Fruit fly (Drosophila melanogaster) whole organism, embryonic: Measurements from ENCODE around the gene CG13117.

Experiments used
- Atf6 ChIP-seq: fragments of 200-800 bp; sonication (Bioruptor generic); IDR thresholded peaks from 2 replicates; pipeline ENCODE4 v1.3.6; 2022; ENCODE audit warnings: missing biosample characterization, missing genetic modification characterization
- Bteb2 ChIP-seq: fragments of 200-800 bp; sonication (Bioruptor generic); optimal IDR thresholded peaks from 2 replicates; lab custom pipeline; 2016; ENCODE audit warnings: missing biosample characterization, missing genetic modification characterization
- CG10267 ChIP-seq: fragments of 200-800 bp; sonication (Bioruptor generic); optimal IDR thresholded peaks from 2 replicates; lab custom pipeline; 2018; ENCODE audit warnings: missing biosample characterization, mild to moderate bottlenecking, missing genetic modification characterization, moderate library complexity
- CG11093 ChIP-seq: fragments of 200-800 bp; sonication (Bioruptor generic); IDR thresholded peaks from 3 replicates; pipeline ENCODE4 v1.3.6; 2022; ENCODE audit warnings: missing biosample characterization, missing genetic modification characterization
- CG11695 ChIP-seq: fragments of 200-800 bp; sonication (Bioruptor generic); IDR thresholded peaks from 3 replicates; pipeline ENCODE4 v1.3.6; 2022; ENCODE audit warnings: missing biosample characterization, missing genetic modification characterization
- CG13296 ChIP-seq: fragments of 200-800 bp; sonication (Bioruptor generic); optimal IDR thresholded peaks from 3 replicates; lab custom pipeline; 2018; ENCODE audit warnings: missing biosample characterization, mild to moderate bottlenecking, missing genetic modification characterization
- CG13624 ChIP-seq: fragments of 200-800 bp; sonication (Bioruptor generic); optimal IDR thresholded peaks from 2 replicates; lab custom pipeline; 2016; ENCODE audit warnings: missing biosample characterization, missing genetic modification characterization
- CG13894 ChIP-seq: fragments of 200-800 bp; sonication (Bioruptor generic); optimal IDR thresholded peaks from 3 replicates; lab custom pipeline; 2018; ENCODE audit warnings: missing biosample characterization, mild to moderate bottlenecking, missing genetic modification characterization, moderate library complexity
- CG15696 ChIP-seq: fragments of 200-800 bp; sonication (Bioruptor generic); optimal IDR thresholded peaks from 2 replicates; lab custom pipeline; 2019; ENCODE audit warnings: missing biosample characterization, mild to moderate bottlenecking, missing genetic modification characterization, moderate library complexity
- CG17328 ChIP-seq: fragments of 200-800 bp; sonication (Bioruptor generic); IDR thresholded peaks from 2 replicates; pipeline ENCODE4 v1.3.6; 2022; ENCODE audit warnings: missing biosample characterization, missing genetic modification characterization
- CG18764 ChIP-seq: fragments of 200-800 bp; sonication (Bioruptor generic); optimal IDR thresholded peaks from 3 replicates; lab custom pipeline; 2016; ENCODE audit warnings: missing biosample characterization, missing genetic modification characterization
- CG2889 ChIP-seq: fragments of 200-800 bp; sonication (Bioruptor generic); IDR thresholded peaks from 3 replicates; pipeline ENCODE4 v1.3.6; 2022; ENCODE audit warnings: missing biosample characterization, missing genetic modification characterization
- CG30020 ChIP-seq: fragments of 200-800 bp; optimal IDR thresholded peaks from 2 replicates; lab custom pipeline; 2019; ENCODE audit warnings: missing biosample characterization, mild to moderate bottlenecking, missing genetic modification characterization, moderate library complexity
- CG3407 ChIP-seq: fragments of 200-800 bp; sonication (Bioruptor generic); optimal IDR thresholded peaks from 2 replicates; lab custom pipeline; 2018; ENCODE audit warnings: missing biosample characterization, mild to moderate bottlenecking, missing genetic modification characterization
- CG43689 ChIP-seq: fragments of 200-800 bp; sonication (Bioruptor generic); IDR thresholded peaks from 2 replicates; pipeline ENCODE4 v1.3.6; 2022; ENCODE audit warnings: missing biosample characterization, missing genetic modification characterization
- CG6254 ChIP-seq: fragments of 200-800 bp; sonication (Bioruptor generic); optimal IDR thresholded peaks from 3 replicates; lab custom pipeline; 2017; ENCODE audit warnings: mild to moderate bottlenecking, missing biosample characterization, missing genetic modification reagents, missing genetic modification characterization
- CG6683 ChIP-seq: fragments of 200-800 bp; sonication (Bioruptor generic); optimal IDR thresholded peaks from 2 replicates; lab custom pipeline; 2017; ENCODE audit warnings: missing biosample characterization, mild to moderate bottlenecking, missing genetic modification characterization, missing genetic modification reagents
- CG7271 ChIP-seq: fragments of 200-800 bp; sonication (Bioruptor generic); optimal IDR thresholded peaks from 2 replicates; lab custom pipeline; 2018; ENCODE audit warnings: missing biosample characterization, mild to moderate bottlenecking, missing genetic modification characterization, moderate library complexity
- CG7786 ChIP-seq: fragments of 200-800 bp; sonication (Bioruptor generic); optimal IDR thresholded peaks from 2 replicates; lab custom pipeline; 2016; ENCODE audit warnings: missing biosample characterization, missing genetic modification characterization
- CG7987 ChIP-seq: fragments of 200-800 bp; sonication (Bioruptor generic); optimal IDR thresholded peaks from 2 replicates; lab custom pipeline; 2018; ENCODE audit warnings: missing biosample characterization, mild to moderate bottlenecking, missing genetic modification characterization, moderate library complexity
- CG8944 ChIP-seq: fragments of 200-800 bp; sonication (Bioruptor generic); optimal IDR thresholded peaks from 3 replicates; lab custom pipeline; 2016; ENCODE audit warnings: missing biosample characterization, missing genetic modification characterization
- CG9437 ChIP-seq: fragments of 200-800 bp; sonication (Bioruptor generic); optimal IDR thresholded peaks from 2 replicates; lab custom pipeline; 2018; ENCODE audit warnings: missing biosample characterization, mild to moderate bottlenecking, missing genetic modification characterization
- E2f1 ChIP-seq: fragments of 200-800 bp; sonication (Bioruptor generic); IDR thresholded peaks from 2 replicates; pipeline ENCODE4 v1.3.6; 2022; ENCODE audit warnings: missing biosample characterization, missing genetic modification characterization
- E2f2 ChIP-seq: fragments of 200-800 bp; sonication (Bioruptor generic); IDR thresholded peaks from 2 replicates; pipeline ENCODE4 v1.3.6; 2022; ENCODE audit warnings: missing biosample characterization, missing genetic modification characterization
- Eip74EF ChIP-seq, 2 experiments: fragments of 200-800 bp in 1 of 2; fragments of >200 bp in 1 of 2; sonication (Bioruptor generic) in 1 of 2; optimal IDR thresholded peaks; 2 replicates each; lab custom pipeline; 2017 to 2019; ENCODE audit warnings: missing biosample characterization in 2 of 2, missing genetic modification characterization in 2 of 2, mild to moderate bottlenecking in 1 of 2, moderate library complexity in 1 of 2
- Gsc ChIP-seq: fragments of 200-800 bp; sonication (Bioruptor generic); IDR thresholded peaks from 2 replicates; pipeline ENCODE4 v1.3.6; 2022; ENCODE audit warnings: missing biosample characterization, missing genetic modification characterization
- H15 ChIP-seq: fragments of 200-800 bp; sonication (Bioruptor generic); IDR thresholded peaks from 3 replicates; pipeline ENCODE4 v1.3.6; 2022; ENCODE audit warnings: missing biosample characterization, missing genetic modification characterization
- Hmx ChIP-seq: fragments of 200-800 bp; sonication (Bioruptor generic); optimal IDR thresholded peaks from 2 replicates; lab custom pipeline; 2016; ENCODE audit warnings: missing biosample characterization, missing genetic modification characterization
- Hsf ChIP-seq: fragments of 200-800 bp; sonication (Bioruptor generic); optimal IDR thresholded peaks from 3 replicates; lab custom pipeline; 2016; ENCODE audit warnings: missing biosample characterization, missing genetic modification characterization
- Lim3 ChIP-seq: fragments of 200-800 bp; sonication (Bioruptor generic); IDR thresholded peaks from 2 replicates; pipeline ENCODE4 v1.3.6; 2022; ENCODE audit warnings: missing biosample characterization, missing genetic modification characterization
- MESR4 ChIP-seq: fragments of 200-800 bp; sonication (Bioruptor generic); optimal IDR thresholded peaks from 2 replicates; lab custom pipeline; 2018; ENCODE audit warnings: missing biosample characterization, mild to moderate bottlenecking, missing genetic modification characterization, moderate library complexity
- Scr ChIP-seq: fragments of 200-800 bp; sonication (Bioruptor generic); IDR thresholded peaks from 2 replicates; pipeline ENCODE4 v1.3.6; 2022; ENCODE audit warnings: missing biosample characterization, missing genetic modification characterization; ENCODE audit not compliant: partially characterized antibody
- Sox102F ChIP-seq: fragments of 200-800 bp; sonication (Bioruptor generic); optimal IDR thresholded peaks from 2 replicates; lab custom pipeline; 2018; ENCODE audit warnings: missing biosample characterization, mild to moderate bottlenecking, missing genetic modification characterization, moderate library complexity
- ac ChIP-seq: fragments of 200-800 bp; sonication (Bioruptor generic); optimal IDR thresholded peaks from 3 replicates; lab custom pipeline; 2017; ENCODE audit warnings: missing biosample characterization, mild to moderate bottlenecking, missing genetic modification characterization
- az2 ChIP-seq: fragments of 200-800 bp; sonication (Bioruptor generic); optimal IDR thresholded peaks from 3 replicates; lab custom pipeline; 2016; ENCODE audit warnings: missing biosample characterization, missing genetic modification characterization
- ci ChIP-seq: fragments of 200-800 bp; sonication (Bioruptor generic); IDR thresholded peaks from 3 replicates; pipeline ENCODE4 v1.3.6; 2022; ENCODE audit warnings: missing biosample characterization, missing genetic modification characterization
- dysf ChIP-seq: fragments of 200-800 bp; sonication (Bioruptor generic); IDR thresholded peaks from 3 replicates; pipeline ENCODE4 v1.3.6; 2022; ENCODE audit warnings: missing biosample characterization, missing genetic modification characterization
- emc ChIP-seq: fragments of 200-800 bp; sonication (Bioruptor generic); optimal IDR thresholded peaks from 2 replicates; lab custom pipeline; 2016; ENCODE audit warnings: missing biosample characterization, missing genetic modification characterization
- fru ChIP-seq: fragments of >200 bp; optimal IDR thresholded peaks from 2 replicates; lab custom pipeline; 2017
- gcm2 ChIP-seq: fragments of 200-800 bp; sonication (Bioruptor generic); optimal IDR thresholded peaks from 2 replicates; lab custom pipeline; 2016; ENCODE audit warnings: missing biosample characterization, missing genetic modification characterization
- kni ChIP-seq: fragments of 200-800 bp; sonication (Bioruptor generic); optimal IDR thresholded peaks from 3 replicates; lab custom pipeline; 2017; ENCODE audit warnings: mild to moderate bottlenecking, missing biosample characterization, missing genetic modification reagents, missing genetic modification characterization
- mirr ChIP-seq: fragments of 200-800 bp; sonication (Bioruptor generic); optimal IDR thresholded peaks from 3 replicates; lab custom pipeline; 2018; ENCODE audit warnings: missing biosample characterization, mild to moderate bottlenecking, missing genetic modification characterization
- nmo ChIP-seq: fragments of 200-800 bp; sonication (Bioruptor generic); optimal IDR thresholded peaks from 2 replicates; lab custom pipeline; 2018; ENCODE audit warnings: missing biosample characterization, mild to moderate bottlenecking, missing genetic modification characterization, moderate library complexity
- p53 ChIP-seq: fragments of 200-800 bp; sonication (Bioruptor generic); optimal IDR thresholded peaks from 2 replicates; lab custom pipeline; 2016; ENCODE audit warnings: missing biosample characterization, missing genetic modification characterization
- shn ChIP-seq: fragments of 200-800 bp; sonication (Bioruptor generic); optimal IDR thresholded peaks from 3 replicates; lab custom pipeline; 2016; ENCODE audit warnings: missing biosample characterization, missing genetic modification characterization
- slou ChIP-seq: fragments of 200-800 bp; sonication (Bioruptor generic); optimal IDR thresholded peaks from 3 replicates; lab custom pipeline; 2016; ENCODE audit warnings: missing biosample characterization, missing genetic modification characterization
- sob ChIP-seq: fragments of 200-800 bp; sonication (Bioruptor generic); IDR thresholded peaks from 2 replicates; pipeline ENCODE4 v1.3.6; 2022; ENCODE audit warnings: missing biosample characterization, missing genetic modification characterization
- ssp ChIP-seq: fragments of 200-800 bp; sonication (Bioruptor generic); IDR thresholded peaks from 2 replicates; pipeline ENCODE4 v1.3.6; 2022; ENCODE audit warnings: missing biosample characterization, missing genetic modification characterization
- tna ChIP-seq: fragments of 200-800 bp; sonication (Bioruptor generic); IDR thresholded peaks from 2 replicates; pipeline ENCODE4 v1.3.6; 2022; ENCODE audit warnings: missing biosample characterization, missing genetic modification characterization; ENCODE audit not compliant: partially characterized antibody
- usp ChIP-seq: fragments of >200 bp; optimal IDR thresholded peaks from 2 replicates; lab custom pipeline; 2017; ENCODE audit warnings: missing biosample characterization, missing genetic modification characterization
- vnd ChIP-seq: fragments of 200-800 bp; sonication (Bioruptor generic); IDR thresholded peaks from 3 replicates; pipeline ENCODE4 v1.3.6; 2022; ENCODE audit warnings: missing biosample characterization, missing genetic modification characterization; ENCODE audit not compliant: partially characterized antibody
- zf30C ChIP-seq: fragments of 200-800 bp; sonication (Bioruptor generic); optimal IDR thresholded peaks from 3 replicates; lab custom pipeline; 2018; ENCODE audit warnings: missing biosample characterization, mild to moderate bottlenecking, missing genetic modification characterization

CG13117 gene

DNA sequence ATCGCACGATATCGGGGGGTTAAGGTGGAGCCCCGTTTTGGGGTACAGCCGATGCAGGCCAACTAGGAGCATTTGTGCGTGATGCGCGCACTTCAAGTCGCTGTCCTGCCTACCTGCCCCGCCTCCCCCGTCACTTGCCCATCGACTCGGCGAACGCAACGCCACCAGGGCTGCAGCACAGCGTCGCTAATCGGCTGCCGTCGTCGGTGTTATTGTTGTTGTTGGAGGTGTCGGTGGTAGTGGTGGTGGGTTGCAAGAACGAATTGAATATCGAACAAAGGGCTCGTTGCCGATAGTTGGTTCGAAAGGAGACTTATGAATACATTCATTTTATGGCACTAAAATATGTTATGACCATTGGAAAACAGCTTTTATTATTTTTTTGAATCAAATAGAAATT lies 22.4 kb downstream of the CG13117 start (continued):
- TF ChIP-seq CG9437 (GFP tag; lab: Kevin White, UChicago) (no peak), CG8944 (peak; percentile 64), Bteb2 (no peak), emc (GFP tag; lab: Kevin White, UChicago) (peak; percentile 15), CG13894 (tag; lab: Kevin White, UChicago) (peak; percentile 78), CG7786 (GFP tag; lab: Kevin White, UChicago) (peak; percentile 52), Hmx (GFP tag; lab: Kevin White, UChicago) (no peak), Hsf (peak; percentile 40), CG6683 (GFP tag; lab: Kevin White, UChicago) (no peak), gcm2 (GFP tag; lab: Kevin White, UChicago) (no peak), ci (GFP tag; lab: Robert Waterston, UW) (peak; percentile 67; the same call in 2 of the 3 replicates), CG10267 (tag; lab: Kevin White, UChicago) (peak; percentile 73), kni (GFP tag; lab: Kevin White, UChicago) (no peak), CG3407 (GFP tag; lab: Kevin White, UChicago) (no peak), CG7271 (no peak), Atf6 (GFP tag; lab: Robert Waterston, UW) (peak; percentile 56; the same call in 1 of the 2 replicates), az2 (peak; percentile 61), CG11695 (GFP tag; lab: Robert Waterston, UW) (peak; percentile 47; the same call in 1 of the 3 replicates), zf30C (peak; percentile 42), Lim3 (no peak), Eip74EF (GFP tag; optimal IDR thresholded peaks at IDR 0.05; lab: Kevin White, UChicago) (no peak), mirr (GFP tag; lab: Kevin White, UChicago) (peak; percentile 64), CG11093 (GFP tag; lab: Robert Waterston, UW) (no peak), Scr (peak; percentile 94), Gsc (no peak), CG7987 (GFP tag; lab: Kevin White, UChicago) (peak; percentile 60), sob (peak; percentile 84), CG2889 (GFP tag; lab: Robert Waterston, UW) (no peak), CG13624 (GFP tag; lab: Kevin White, UChicago) (peak; percentile 47), fru (lab: Kevin White, UChicago) (peak; percentile 21), MESR4 (peak; percentile 80), Sox102F (GFP tag; lab: Kevin White, UChicago) (peak; percentile 40), usp (no peak), ssp (GFP tag; lab: Robert Waterston, UW) (peak; percentile 45), E2f2 (GFP tag; lab: Robert Waterston, UW) (no peak; the same call in none of the 2 replicates), ac (GFP tag; lab: Kevin White, UChicago) (no peak), CG6254 (GFP tag; lab: Kevin White, UChicago) (no peak), H15 (GFP tag; lab: Robert Waterston, UW) (peak; percentile 60; the same call in 1 of the 3 replicates), CG18764 (peak; percentile 3), CG30020 (peak; percentile 43), CG43689 (GFP tag; lab: Robert Waterston, UW) (no peak), E2f1 (GFP tag; lab: Robert Waterston, UW) (peak; percentile 63), shn (peak; percentile 50), slou (GFP tag; lab: Kevin White, UChicago) (no peak), tna (GFP tag; lab: Robert Waterston, UW) (peak; percentile 86), vnd (peak; percentile 92), CG15696 (tag; lab: Kevin White, UChicago) (peak; percentile 55), CG13296 (GFP tag; lab: Kevin White, UChicago) (no peak), CG17328 (peak; percentile 23; the same call in 1 of the 2 replicates), p53 (GFP tag; lab: Kevin White, UChicago) (no peak), nmo (GFP tag; lab: Kevin White, UChicago) (peak; percentile 46), dysf (GFP tag; lab: Robert Waterston, UW) (peak; percentile 42)
